Worm (Caenorhabditis elegans): ENCODE results near the gene F07B10.7.

Gene F07B10.7

DNA sequence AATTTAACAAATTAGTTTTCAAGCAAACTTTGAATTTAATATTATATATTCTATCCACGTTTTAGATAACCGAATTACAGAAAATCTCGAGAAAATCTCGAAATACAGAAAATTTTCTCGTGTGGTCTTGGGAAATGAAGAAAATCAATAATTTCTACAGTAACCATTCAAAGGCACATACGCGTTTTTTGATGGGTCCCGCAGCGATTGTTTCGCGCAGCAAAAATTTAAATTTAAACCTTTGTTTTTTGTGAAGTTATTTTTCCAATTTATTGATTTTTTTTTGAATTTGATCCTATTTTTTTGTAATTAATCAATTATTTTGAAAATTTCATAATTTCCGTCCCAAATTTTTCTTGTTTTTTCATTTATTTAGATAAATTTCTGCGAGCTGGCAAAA, 19.0 kb upstream of the F07B10.7 start:
- TF ChIP-seq chd-7 (tag; optimal IDR thresholded peaks at IDR 0.05), result no peak
- TF ChIP-seq F49E8.2 (tag; optimal IDR thresholded peaks at IDR 0.05; ENCODE audit: insufficient read depth), result peak; percentile 37
- TF ChIP-seq madf-8 (GFP tag; conservative IDR thresholded peaks at IDR 0.05), result peak; percentile 81
- peak; percentile 5 for TF ChIP-seq him-1 (tag; optimal IDR thresholded peaks at IDR 0.05)
- no peak for TF ChIP-seq nhr-120 (GFP tag; IDR thresholded peaks at IDR 0.05)
- TF ChIP-seq nfya-2 (GFP tag; IDR thresholded peaks at IDR 0.05), result no peak
- peak; percentile 72 for TF ChIP-seq snpc-3.4 (tag; optimal IDR thresholded peaks at IDR 0.05)
- TF ChIP-seq mel-28 (tag; optimal IDR thresholded peaks at IDR 0.05; ENCODE audit: borderline replicate concordance), result no peak
- TF ChIP-seq F33H1.4 (GFP tag; IDR thresholded peaks at IDR 0.05), result peak; percentile 95
- peak; percentile 93 for TF ChIP-seq lsl-1 (GFP tag; optimal IDR thresholded peaks at IDR 0.05)
- no peak for TF ChIP-seq nhr-80 (tag; optimal IDR thresholded peaks at IDR 0.05)
- TF ChIP-seq ceh-91 (GFP tag; IDR thresholded peaks at IDR 0.05), result peak; percentile 45; the same call in 1 of the 2 replicates
- TF ChIP-seq snpc-1.1 (tag; optimal IDR thresholded peaks at IDR 0.05; ENCODE audit: insufficient read depth), result peak; percentile 1
- TF ChIP-seq hsf-1 (GFP tag; IDR thresholded peaks at IDR 0.05), result no peak
- TF ChIP-seq nhr-179 (tag; optimal IDR thresholded peaks at IDR 0.05), result no peak
- no peak for TF ChIP-seq snpc-4 (GFP tag; optimal IDR thresholded peaks at IDR 0.05)
- peak in 1 of 4 experiments; percentile 47 for TF ChIP-seq snpc-4 (tag; optimal IDR thresholded peaks at IDR 0.05)
- peak; percentile 51; the same call in 1 of the 2 replicates for TF ChIP-seq D2030.7 (GFP tag; IDR thresholded peaks at IDR 0.05)
- no peak for TF ChIP-seq Y95B8A.8 (GFP tag; IDR thresholded peaks at IDR 0.05)
- TF ChIP-seq mcd-1 (GFP tag; IDR thresholded peaks at IDR 0.05), result peak; percentile 37; the same call in 1 of the 2 replicates
- TF ChIP-seq athp-1 (tag; optimal IDR thresholded peaks at IDR 0.05), result peak; percentile 6
- no peak for TF ChIP-seq ztf-3 (GFP tag; optimal IDR thresholded peaks at IDR 0.05)
- TF ChIP-seq snpc-1.3 (tag; optimal IDR thresholded peaks at IDR 0.05; ENCODE audit: insufficient read depth), result peak; percentile 40
- peak; percentile 95 for TF ChIP-seq madf-6 (GFP tag; IDR thresholded peaks at IDR 0.05)
- TF ChIP-seq aptf-2 (GFP tag; conservative IDR thresholded peaks at IDR 0.05), result no peak
- peak; percentile 22 for TF ChIP-seq efl-1 (GFP tag; optimal IDR thresholded peaks at IDR 0.05)
- no peak for TF ChIP-seq ztf-22 (GFP tag; optimal IDR thresholded peaks at IDR 0.05)
- TF ChIP-seq xnd-1 (tag; optimal IDR thresholded peaks at IDR 0.05), result peak; percentile 96
- TF ChIP-seq lin-54 (GFP tag; optimal IDR thresholded peaks at IDR 0.05), result peak; percentile 78

DNA sequence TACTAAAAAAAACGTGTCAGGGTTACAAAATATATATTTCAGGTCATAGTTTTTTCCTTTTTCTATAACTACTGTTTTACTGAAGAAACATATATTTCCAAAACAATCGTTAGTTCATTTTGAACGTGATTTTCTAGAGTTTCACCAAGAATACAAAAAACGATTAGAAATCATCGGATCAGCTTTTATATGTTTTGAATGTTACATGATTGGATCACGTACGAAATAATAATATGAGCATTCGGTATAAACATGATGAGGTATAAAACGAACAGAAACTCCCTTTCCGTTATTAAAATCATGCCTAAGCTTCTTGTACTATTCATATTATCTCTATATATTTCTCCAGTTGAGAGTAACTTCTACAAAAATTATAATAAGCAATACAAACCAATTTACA, 12.3 kb upstream of the F07B10.7 start, which contains the start of gene clec-223:
Gene clec-223, plus strand, starts transcription at position 301 of the 400 bp plus-strand sequence.
- no peak for TF ChIP-seq rcor-1 (GFP tag; IDR thresholded peaks at IDR 0.05)
- TF ChIP-seq nhr-120 (GFP tag; IDR thresholded peaks at IDR 0.05), result no peak
- no peak for TF ChIP-seq ets-4 (GFP tag; optimal IDR thresholded peaks at IDR 0.05)

DNA sequence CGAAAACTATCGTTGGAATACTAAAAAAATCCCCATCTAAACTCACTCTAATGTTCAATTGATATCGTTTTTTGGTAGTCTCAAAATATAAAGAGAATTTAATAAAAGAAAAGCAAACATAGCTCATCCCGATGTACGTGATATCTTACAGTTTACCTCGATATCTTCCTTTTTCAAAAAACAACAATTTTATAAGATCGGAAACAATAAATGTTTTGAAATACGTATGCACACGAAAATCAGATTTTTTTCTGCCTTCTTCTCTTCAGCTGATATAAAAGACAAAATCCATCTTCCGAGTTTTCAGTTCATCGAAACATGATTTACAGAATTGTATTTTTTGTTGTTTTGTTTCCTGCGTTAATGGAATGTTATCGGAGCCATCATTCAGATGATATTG, 10.5 kb upstream of the F07B10.7 start, which contains the start of gene clec-222:
Gene clec-222, plus strand, starts transcription at position 301 of the 400 bp plus-strand sequence.
- TF ChIP-seq lin-35 (GFP tag; optimal IDR thresholded peaks at IDR 0.05) (no peak), Y53F4B.3 (GFP tag; IDR thresholded peaks at IDR 0.05) (no peak), athp-1 (tag; optimal IDR thresholded peaks at IDR 0.05) (no peak), D2030.7 (GFP tag; IDR thresholded peaks at IDR 0.05) (no peak), T26A5.8 (tag; optimal IDR thresholded peaks at IDR 0.05) (no peak), atf-7 (tag; optimal IDR thresholded peaks at IDR 0.05) (no peak), mel-28 (tag; optimal IDR thresholded peaks at IDR 0.05; ENCODE audit: borderline replicate concordance) (no peak), pbrm-1 (GFP tag; IDR thresholded peaks at IDR 0.05) (no peak), egl-18 (GFP tag; IDR thresholded peaks at IDR 0.05) (no peak), dpff-1 (tag; optimal IDR thresholded peaks at IDR 0.05) (no peak), B0035.1 (tag; optimal IDR thresholded peaks at IDR 0.05) (no peak), B0019.2 (GFP tag; conservative IDR thresholded peaks at IDR 0.05) (no peak), gei-17 (GFP tag; optimal IDR thresholded peaks at IDR 0.05) (no peak), dox-1 (GFP tag; IDR thresholded peaks at IDR 0.05) (no peak), nfya-2 (GFP tag; IDR thresholded peaks at IDR 0.05) (no peak), F37B4.10 (GFP tag; IDR thresholded peaks at IDR 0.05) (no peak), nhr-27 (tag; optimal IDR thresholded peaks at IDR 0.05) (no peak), snpc-4 (GFP tag; optimal IDR thresholded peaks at IDR 0.05) (no peak), snpc-4 (tag; optimal IDR thresholded peaks at IDR 0.05) (no peak), K12H6.12 (tag; optimal IDR thresholded peaks at IDR 0.05) (no peak), dpl-1 (GFP tag; optimal IDR thresholded peaks at IDR 0.05) (no peak)
